Fruit fly (Drosophila melanogaster): Measurements from ENCODE around the gene Obp93a.

dm6 chr3R:21127352-21127985, 2.0 kb downstream of the Obp93a start, which contains the start of the genes slmb and CG5793:
- TF ChIP-seq EcR (GFP tag; optimal IDR thresholded peaks at IDR 0.05), result no peak
- no peak for TF ChIP-seq pan (optimal IDR thresholded peaks at IDR 0.05)

Data from whole organism.